Worm (Caenorhabditis elegans) whole organism, L4 larva: ENCODE measurements around the gene srlf-1.
A peak's percentile ranks its signal among the peaks of the same experiment; 100 is the strongest.

Experiments
- D1046.2 ChIP-seq: fragments of 200-800 bp; sonication (Bioruptor generic); IDR thresholded peaks from 2 replicates; pipeline ENCODE4 v1.3.6; 2022; ENCODE audit warnings: missing genetic modification characterization, missing compliant biosample characterization
- F44E2.7 ChIP-seq: fragments of 200-800 bp; sonication (Bioruptor generic); IDR thresholded peaks from 2 replicates; pipeline ENCODE4 v2.1.2; 2022; ENCODE audit warnings: missing genetic modification characterization, missing compliant biosample characterization
- T20F7.1 ChIP-seq: fragments of 200-800 bp; sonication (Bioruptor generic); optimal IDR thresholded peaks from 2 replicates; lab custom pipeline; 2018; ENCODE audit warnings: mild to moderate bottlenecking, missing genetic modification characterization, missing compliant biosample characterization
- aha-1 ChIP-seq: fragments of 150-350 bp; peaks from one replicate; lab custom pipeline; 2014; ENCODE audit warnings: missing biosample characterization, missing genetic modification characterization
- aly-2 ChIP-seq: sonication (generic microtip); optimal IDR thresholded peaks from 2 replicates; lab custom pipeline; 2018; ENCODE audit warnings: missing biosample characterization, missing genetic modification characterization
- attf-4 ChIP-seq: sonication (generic microtip); optimal IDR thresholded peaks from 3 replicates; lab custom pipeline; 2017; ENCODE audit warnings: missing biosample characterization, missing genetic modification characterization
- daf-16 ChIP-seq, 3 experiments: sonication (generic microtip); optimal IDR thresholded peaks; 2 replicates each; lab custom pipeline; 2016 to 2017; ENCODE audit warnings: missing genetic modification characterization in 3 of 3, missing genetic modification reagents in 3 of 3, mild to moderate bottlenecking in 2 of 3, missing compliant biosample characterization in 2 of 3, missing biosample characterization in 1 of 3, moderate library complexity in 1 of 3
- daf-8 ChIP-seq: fragments of 200-800 bp; sonication (Bioruptor generic); IDR thresholded peaks from 2 replicates; pipeline ENCODE4 v1.3.6; 2022; ENCODE audit warnings: missing genetic modification characterization, missing compliant biosample characterization
- duxl-1 ChIP-seq: sonication (generic microtip); optimal IDR thresholded peaks from 2 replicates; lab custom pipeline; 2016; ENCODE audit warnings: mild to moderate bottlenecking, missing genetic modification characterization, moderate library complexity, missing compliant biosample characterization; ENCODE audit not compliant: poor library complexity
- dve-1 ChIP-seq: sonication (generic microtip); optimal IDR thresholded peaks from 2 replicates; lab custom pipeline; 2017; ENCODE audit warnings: antibody characterized with exemption, mild to moderate bottlenecking, missing genetic modification characterization, missing compliant biosample characterization; ENCODE audit not compliant: insufficient read depth
- fos-1 ChIP-seq: fragments of 150-350 bp; optimal IDR thresholded peaks from 2 replicates; lab custom pipeline; 2014; ENCODE audit warnings: missing biosample characterization, missing genetic modification characterization
- gei-8 ChIP-seq: fragments of 200-800 bp; sonication (Bioruptor generic); optimal IDR thresholded peaks from 2 replicates; lab custom pipeline; 2018; ENCODE audit warnings: mild to moderate bottlenecking, missing genetic modification characterization, missing compliant biosample characterization
- hlh-11 ChIP-seq: fragments of 200-800 bp; sonication (Bioruptor generic); optimal IDR thresholded peaks from 2 replicates; lab custom pipeline; 2018; ENCODE audit warnings: mild to moderate bottlenecking, missing genetic modification characterization, missing compliant biosample characterization
- hmg-1.1 ChIP-seq: fragments of 200-800 bp; sonication (Bioruptor generic); IDR thresholded peaks from 2 replicates; pipeline ENCODE4 v1.3.6; 2022; ENCODE audit warnings: missing genetic modification reagents, missing genetic modification characterization, missing compliant biosample characterization
- jun-1 ChIP-seq: fragments of 150-350 bp; optimal IDR thresholded peaks from 2 replicates; lab custom pipeline; 2014; ENCODE audit warnings: missing biosample characterization, missing genetic modification reagents, missing genetic modification characterization
- lin-29 ChIP-seq: fragments of 200-800 bp; sonication (Bioruptor generic); IDR thresholded peaks from 2 replicates; pipeline ENCODE4 v1.3.6; 2022; ENCODE audit warnings: missing genetic modification reagents, missing genetic modification characterization, missing compliant biosample characterization
- lsy-2 ChIP-seq, 2 experiments: fragments of 150-350 bp in 1 of 2; sonication (generic microtip) in 1 of 2; optimal IDR thresholded peaks; 2 replicates each; lab custom pipeline; 2014 to 2017; ENCODE audit warnings: missing biosample characterization in 2 of 2, missing genetic modification characterization in 2 of 2
- mdl-1 ChIP-seq, 2 experiments: fragments of 150-350 bp in 1 of 2; sonication (generic microtip) in 1 of 2; optimal IDR thresholded peaks; 2 replicates each; lab custom pipeline; 2014 to 2017; ENCODE audit warnings: missing biosample characterization in 2 of 2, missing genetic modification characterization in 2 of 2
- mes-2 ChIP-seq: sonication (generic microtip); optimal IDR thresholded peaks from 2 replicates; lab custom pipeline; 2016; ENCODE audit warnings: missing genotype, mild to moderate bottlenecking, missing genetic modification characterization, missing compliant biosample characterization; ENCODE audit not compliant: poor library complexity, severe bottlenecking
- nhr-102 ChIP-seq: sonication (generic microtip); optimal IDR thresholded peaks from 2 replicates; lab custom pipeline; 2016; ENCODE audit warnings: mild to moderate bottlenecking, missing genetic modification characterization, moderate library complexity, missing compliant biosample characterization
- nhr-28 ChIP-seq: fragments of 150-350 bp; optimal IDR thresholded peaks from 2 replicates; lab custom pipeline; 2014; ENCODE audit warnings: missing biosample characterization, missing genetic modification characterization
- nhr-41 ChIP-seq: fragments of 200-800 bp; sonication (Bioruptor generic); IDR thresholded peaks from 2 replicates; pipeline ENCODE4 v1.3.6; 2022; ENCODE audit warnings: missing genetic modification reagents, missing genetic modification characterization, missing compliant biosample characterization
- nhr-42 ChIP-seq: fragments of 200-800 bp; sonication (Bioruptor generic); IDR thresholded peaks from 2 replicates; pipeline ENCODE4 v1.3.6; 2022; ENCODE audit warnings: missing genetic modification characterization, missing compliant biosample characterization
- nhr-6 ChIP-seq: fragments of 150-350 bp; optimal IDR thresholded peaks from 2 replicates; lab custom pipeline; 2014; ENCODE audit warnings: missing biosample characterization, missing genetic modification characterization
- nhr-77 ChIP-seq: fragments of 150-350 bp; optimal IDR thresholded peaks from 2 replicates; lab custom pipeline; 2014; ENCODE audit warnings: missing biosample characterization, missing genetic modification characterization
- pha-4 ChIP-seq, 2 experiments: fragments of 150-350 bp in 1 of 2; fragments of 200-800 bp in 1 of 2; sonication (Bioruptor generic) in 1 of 2; IDR thresholded peaks in 1 of 2; optimal IDR thresholded peaks in 1 of 2; 2 replicates each; pipeline versions ENCODE4 v1.3.6 to Lab custom; 2014 to 2022; ENCODE audit warnings: missing genetic modification characterization in 2 of 2, missing genetic modification reagents in 2 of 2, missing biosample characterization in 1 of 2, missing compliant biosample characterization in 1 of 2
- rbr-2 ChIP-seq: sonication (generic microtip); optimal IDR thresholded peaks from 2 replicates; lab custom pipeline; 2016; ENCODE audit warnings: missing genotype, missing genetic modification characterization, missing compliant biosample characterization
- set-16 ChIP-seq: fragments of 200-800 bp; sonication (Bioruptor generic); IDR thresholded peaks from 2 replicates; pipeline ENCODE4 v1.3.6; 2022; ENCODE audit warnings: missing genetic modification reagents, missing genetic modification characterization, missing compliant biosample characterization
- unc-62 ChIP-seq, 3 experiments: fragments of 150-350 bp in 1 of 3; sonication (generic microtip); optimal IDR thresholded peaks in 2 of 3; peaks in 1 of 3; 1 replicate in 1 of 3; 2 replicates in 2 of 3; lab custom pipeline; 2014 to 2017; ENCODE audit warnings: missing biosample characterization in 3 of 3, missing genetic modification characterization in 3 of 3, missing genetic modification reagents in 3 of 3, missing genotype in 1 of 3
- zfp-3 ChIP-seq: fragments of 200-800 bp; sonication (Bioruptor generic); conservative IDR thresholded peaks from 2 replicates; pipeline ENCODE4 v1.3.6; 2022; ENCODE audit warnings: missing genetic modification reagents, missing genetic modification characterization, missing compliant biosample characterization
- zip-11 ChIP-seq: fragments of 200-800 bp; sonication (Bioruptor generic); IDR thresholded peaks from 2 replicates; pipeline ENCODE4 v1.3.6; 2022; ENCODE audit warnings: missing genetic modification characterization, missing compliant biosample characterization

Gene srlf-1

DNA sequence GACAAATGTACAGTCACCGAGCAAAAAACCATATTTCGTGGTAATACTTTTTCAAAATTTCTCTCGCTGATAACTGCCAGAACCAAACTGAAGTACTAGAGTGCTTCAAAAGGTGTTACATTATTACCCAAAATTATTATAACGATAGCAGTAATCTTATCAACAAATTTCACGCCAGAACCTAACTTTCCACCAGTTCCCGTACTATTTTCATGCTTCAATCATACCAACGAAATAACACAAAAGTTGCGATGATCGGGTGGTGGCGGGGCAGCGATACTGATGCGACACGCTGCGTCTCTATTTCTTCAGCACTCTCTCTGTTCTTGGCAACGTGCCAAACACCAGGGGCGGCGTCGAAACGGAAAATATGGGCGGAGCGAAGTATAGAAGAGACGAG, 18.6 kb downstream of the srlf-1 start (continued):
- TF ChIP-seq nhr-102 (tag; lab: Kevin White, UChicago), result peak; percentile 16
- peak in 1 of 2 experiments; percentile 31 for TF ChIP-seq mdl-1 (tag; optimal IDR thresholded peaks at IDR 0.05; lab: Kevin White, UChicago)

- TF ChIP-seq jun-1 (tag; lab: Kevin White, UChicago) (no peak), rbr-2 (tag; lab: Kevin White, UChicago) (no peak), lin-29 (GFP tag; lab: Robert Waterston, UW) (no peak), zfp-3 (no peak), nhr-41 (GFP tag; lab: Robert Waterston, UW) (no peak), gei-8 (GFP tag; lab: Kevin White, UChicago) (no peak), attf-4 (tag; lab: Kevin White, UChicago) (no peak), D1046.2 (GFP tag; lab: Robert Waterston, UW) (no peak), T20F7.1 (GFP tag; lab: Kevin White, UChicago) (no peak), daf-8 (GFP tag; lab: Robert Waterston, UW) (no peak), fos-1 (tag; lab: Kevin White, UChicago) (no peak), nhr-42 (GFP tag; lab: Robert Waterston, UW) (no peak), nhr-77 (tag; lab: Kevin White, UChicago) (no peak), daf-16 (GFP tag; optimal IDR thresholded peaks at IDR 0.05; lab: Kevin White, UChicago) (no peak), daf-16 (tag; optimal IDR thresholded peaks at IDR 0.05; lab: Kevin White, UChicago) (no peak)
Measured at ce11 chrII:7809358-7809914, 19.0 kb downstream of the srlf-1 start.

DNA sequence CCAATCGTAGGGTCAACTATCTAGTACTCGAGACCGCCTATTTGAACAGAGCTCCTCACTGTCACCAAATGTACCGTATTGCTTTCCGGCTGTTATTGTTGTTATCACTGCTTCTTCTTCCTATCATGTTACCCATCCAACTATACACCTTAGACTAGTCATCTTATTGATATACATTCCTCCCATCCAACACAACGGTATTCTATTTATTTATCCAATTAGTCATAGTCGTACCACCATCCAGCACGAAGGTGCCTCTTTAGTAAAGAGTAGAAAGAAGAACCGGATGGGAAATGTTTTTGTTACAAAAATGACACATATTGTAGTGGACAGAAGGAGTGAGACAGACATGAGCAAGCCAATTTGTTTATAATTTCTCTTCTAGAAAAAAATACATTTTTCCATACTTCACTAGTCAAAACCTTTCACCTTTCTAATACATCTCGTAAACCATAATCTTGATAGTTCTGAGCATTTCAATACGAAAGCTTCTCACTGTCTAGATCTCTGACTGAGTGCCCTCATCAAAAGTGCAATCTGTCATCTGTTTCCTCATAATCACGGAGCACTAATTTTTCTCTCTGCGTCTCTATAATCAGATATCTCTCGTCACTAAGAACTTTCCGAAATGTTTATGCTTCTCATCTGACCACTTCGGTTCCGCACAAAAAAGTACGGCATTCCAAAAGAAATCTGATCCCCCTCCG, 19.9 kb downstream of the srlf-1 start:
- TF ChIP-seq F44E2.7 (no peak), zip-11 (GFP tag; lab: Robert Waterston, UW) (no peak), lsy-2 (tag; optimal IDR thresholded peaks at IDR 0.05; lab: Kevin White, UChicago) (peak in 1 of 2 experiments; percentile 45), aly-2 (no peak), mes-2 (tag; lab: Kevin White, UChicago) (peak; percentile 20), aha-1 (tag; lab: Kevin White, UChicago) (peak; percentile 8), nhr-6 (tag; lab: Kevin White, UChicago) (peak; percentile 70), hmg-1.1 (GFP tag; lab: Robert Waterston, UW) (no peak), hlh-11 (tag; lab: Kevin White, UChicago) (peak; percentile 7), pha-4 (GFP tag; IDR thresholded peaks at IDR 0.05; lab: Robert Waterston, UW) (no peak), pha-4 (tag; optimal IDR thresholded peaks at IDR 0.05; lab: Kevin White, UChicago) (peak; percentile 66), attf-4 (tag; lab: Kevin White, UChicago) (peak; percentile 11), unc-62 (GFP tag; optimal IDR thresholded peaks at IDR 0.05 in 1 of 2; lab: Kevin White, UChicago) (peak in 1 of 2 experiments; percentile 37), unc-62 (tag; optimal IDR thresholded peaks at IDR 0.05; lab: Kevin White, UChicago) (no peak), dve-1 (peak; percentile 16), nhr-28 (tag; lab: Kevin White, UChicago) (peak; percentile 19), duxl-1 (tag; lab: Kevin White, UChicago) (peak; percentile 29)
- TF ChIP-seq, all 104 proteins: peak for 11

DNA sequence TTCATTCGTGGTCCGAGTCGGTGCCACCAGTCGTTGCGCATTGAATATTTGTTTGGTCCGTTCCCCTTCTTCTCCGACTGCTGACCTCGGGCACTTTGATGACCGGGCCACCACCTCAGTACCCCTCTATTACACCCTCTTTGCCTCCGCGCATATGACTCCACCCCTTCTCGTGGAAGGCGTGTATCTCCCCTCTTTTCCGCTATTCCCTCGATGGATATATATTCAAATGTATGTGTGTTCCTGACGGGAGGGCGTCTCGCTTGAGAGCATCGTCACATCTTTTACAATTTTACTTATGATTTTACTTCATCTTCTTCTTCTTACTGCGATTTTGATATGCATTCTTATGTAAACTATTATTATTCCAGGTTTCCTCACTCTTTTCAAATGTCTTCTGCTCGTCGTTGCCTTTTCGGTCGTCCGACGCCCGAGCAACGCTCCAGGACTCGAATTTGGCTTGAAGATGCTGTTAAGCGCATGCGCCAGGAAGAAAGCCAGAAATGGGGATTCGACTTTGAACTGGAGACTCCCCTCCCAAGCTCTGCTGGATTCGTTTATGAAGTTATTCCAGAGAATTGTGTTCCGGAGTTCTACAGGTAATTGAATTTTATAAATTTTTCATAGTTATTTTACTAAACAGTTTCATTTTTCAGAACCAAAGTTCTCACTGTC, 20.6 kb downstream of the srlf-1 start, which contains the start of gene cki-1:
TSS of gene cki-1 (plus strand) at position 372 of the 675 bp plus-strand sequence.
- TF ChIP-seq F44E2.7 (no peak), set-16 (GFP tag; lab: Robert Waterston, UW) (0 out of 2 replicates have a peak, but pooled peaks have one; percentile 7), unc-62 (GFP tag; optimal IDR thresholded peaks at IDR 0.05 in 1 of 2; lab: Kevin White, UChicago) (peak in 1 of 2 experiments; percentile 50), unc-62 (tag; optimal IDR thresholded peaks at IDR 0.05; lab: Kevin White, UChicago) (no peak)
